Fruit fly (Drosophila melanogaster) whole organism, embryonic: ENCODE data around the gene Ide.
A peak's percentile ranks its signal among the peaks of the same experiment; 100 is the strongest.

Experiments used
- Aef1 ChIP-seq: fragments of 200-800 bp; sonication (Bioruptor generic); IDR thresholded peaks from 3 replicates; pipeline ENCODE4 v1.3.6; 2022; ENCODE audit warnings: missing biosample characterization, missing genetic modification characterization
- CG10274 ChIP-seq: fragments of 200-800 bp; sonication (Bioruptor generic); optimal IDR thresholded peaks from 3 replicates; lab custom pipeline; 2017; ENCODE audit warnings: missing biosample characterization, mild to moderate bottlenecking, missing genetic modification characterization
- CG10431 ChIP-seq: fragments of 200-800 bp; sonication (Bioruptor generic); optimal IDR thresholded peaks from 3 replicates; lab custom pipeline; 2018; ENCODE audit warnings: missing biosample characterization, mild to moderate bottlenecking, missing genetic modification characterization
- CG10543 ChIP-seq: fragments of 200-800 bp; sonication (Bioruptor generic); optimal IDR thresholded peaks from 3 replicates; lab custom pipeline; 2017; ENCODE audit warnings: missing biosample characterization, mild to moderate bottlenecking, missing genetic modification characterization, moderate library complexity
- CG12155 ChIP-seq: fragments of 200-800 bp; sonication (Bioruptor generic); optimal IDR thresholded peaks from 3 replicates; lab custom pipeline; 2016; ENCODE audit warnings: missing biosample characterization, missing genetic modification characterization
- CG14441 ChIP-seq: fragments of 200-800 bp; sonication (Bioruptor generic); IDR thresholded peaks from 2 replicates; pipeline ENCODE4 v1.3.6; 2022; ENCODE audit warnings: missing biosample characterization, missing genetic modification characterization
- CG14710 ChIP-seq: fragments of 200-800 bp; sonication (Bioruptor generic); optimal IDR thresholded peaks from 3 replicates; lab custom pipeline; 2019; ENCODE audit warnings: missing biosample characterization, mild to moderate bottlenecking, missing genetic modification characterization, moderate library complexity
- CG1602 ChIP-seq: fragments of 200-800 bp; sonication (Bioruptor generic); optimal IDR thresholded peaks from 3 replicates; lab custom pipeline; 2016; ENCODE audit warnings: missing biosample characterization, missing genetic modification characterization
- CG17186 ChIP-seq: fragments of 200-800 bp; sonication (Bioruptor generic); optimal IDR thresholded peaks from 3 replicates; lab custom pipeline; 2017; ENCODE audit warnings: missing biosample characterization, missing genetic modification reagents, missing genetic modification characterization
- CG17385 ChIP-seq: fragments of 200-800 bp; sonication (Bioruptor generic); optimal IDR thresholded peaks from 3 replicates; lab custom pipeline; 2018; ENCODE audit warnings: missing biosample characterization, mild to moderate bottlenecking, missing genetic modification characterization
- CG2116 ChIP-seq: fragments of 200-800 bp; sonication (Bioruptor generic); optimal IDR thresholded peaks from 3 replicates; lab custom pipeline; 2018; ENCODE audit warnings: missing biosample characterization, mild to moderate bottlenecking, missing genetic modification characterization
- CG30431 ChIP-seq: fragments of 200-800 bp; sonication (Bioruptor generic); optimal IDR thresholded peaks from 2 replicates; lab custom pipeline; 2017; ENCODE audit warnings: missing biosample characterization, missing genetic modification characterization
- CG32767 ChIP-seq: fragments of 200-800 bp; sonication (Bioruptor generic); IDR thresholded peaks from 2 replicates; pipeline ENCODE4 v1.3.6; 2022; ENCODE audit warnings: missing biosample characterization, missing genetic modification characterization
- CG34224 ChIP-seq: fragments of 200-800 bp; sonication (Bioruptor generic); IDR thresholded peaks from 3 replicates; pipeline ENCODE4 v1.3.6; 2022; ENCODE audit warnings: missing biosample characterization, missing genetic modification characterization; ENCODE audit not compliant: partially characterized antibody
- CG3838 ChIP-seq: fragments of 200-800 bp; sonication (Bioruptor generic); optimal IDR thresholded peaks from 3 replicates; lab custom pipeline; 2016; ENCODE audit warnings: missing biosample characterization, missing genetic modification characterization
- CG42726 ChIP-seq: fragments of 200-800 bp; sonication (Bioruptor generic); IDR thresholded peaks from 2 replicates; pipeline ENCODE4 v1.3.6; 2022; ENCODE audit warnings: missing biosample characterization, missing genetic modification characterization; ENCODE audit not compliant: partially characterized antibody
- CG4854 ChIP-seq: fragments of 200-800 bp; sonication (Bioruptor generic); optimal IDR thresholded peaks from 2 replicates; lab custom pipeline; 2016; ENCODE audit warnings: missing biosample characterization, missing genetic modification characterization, inconsistent platforms
- CG7271 ChIP-seq: fragments of 200-800 bp; sonication (Bioruptor generic); optimal IDR thresholded peaks from 2 replicates; lab custom pipeline; 2018; ENCODE audit warnings: missing biosample characterization, mild to moderate bottlenecking, missing genetic modification characterization, moderate library complexity
- Dip2 ChIP-seq: fragments of 200-800 bp; sonication (Bioruptor generic); IDR thresholded peaks from 2 replicates; pipeline ENCODE4 v1.3.6; 2022; ENCODE audit warnings: missing biosample characterization, missing genetic modification characterization
- Doc3 ChIP-seq: fragments of 200-800 bp; sonication (Bioruptor generic); IDR thresholded peaks from 3 replicates; pipeline ENCODE4 v1.3.6; 2022; ENCODE audit warnings: missing biosample characterization, missing genetic modification characterization; ENCODE audit not compliant: partially characterized antibody
- Ets65A ChIP-seq: fragments of 200-800 bp; sonication (Bioruptor generic); peaks from one replicate; lab custom pipeline; 2016; ENCODE audit warnings: missing biosample characterization, missing genetic modification characterization
- H2.0 ChIP-seq: fragments of 200-800 bp; sonication (Bioruptor generic); IDR thresholded peaks from 2 replicates; pipeline ENCODE4 v1.3.6; 2022; ENCODE audit warnings: missing biosample characterization, missing genetic modification characterization
- HLH4C ChIP-seq: fragments of 200-800 bp; sonication (Bioruptor generic); IDR thresholded peaks from 3 replicates; pipeline ENCODE4 v1.3.6; 2022; ENCODE audit warnings: missing biosample characterization, missing genetic modification characterization; ENCODE audit not compliant: partially characterized antibody
- Lhr ChIP-seq: fragments of 200-800 bp; sonication (Bioruptor generic); optimal IDR thresholded peaks from 3 replicates; lab custom pipeline; 2017; ENCODE audit warnings: mild to moderate bottlenecking, missing biosample characterization, missing genetic modification reagents, missing genetic modification characterization
- Med ChIP-seq: fragments of 200-800 bp; sonication (Bioruptor generic); peaks from one replicate; lab custom pipeline; 2016; ENCODE audit warnings: missing biosample characterization, missing genetic modification characterization, mild to moderate bottlenecking, inconsistent platforms, moderate library complexity
- NC2α ChIP-seq: fragments of 200-800 bp; sonication (Bioruptor generic); optimal IDR thresholded peaks from 2 replicates; lab custom pipeline; 2016; ENCODE audit warnings: missing biosample characterization, missing genetic modification characterization
- Oaz ChIP-seq: fragments of 200-800 bp; sonication (Bioruptor generic); IDR thresholded peaks from 2 replicates; pipeline ENCODE4 v1.3.6; 2022; ENCODE audit warnings: missing biosample characterization, missing genetic modification characterization
- Poxn ChIP-seq: fragments of 200-800 bp; sonication (Bioruptor generic); IDR thresholded peaks from 2 replicates; pipeline ENCODE4 v1.3.6; 2022; ENCODE audit warnings: missing biosample characterization, missing genetic modification characterization
- Rfx ChIP-seq: fragments of 200-800 bp; sonication (Bioruptor generic); IDR thresholded peaks from 2 replicates; pipeline ENCODE4 v1.3.6; 2022; ENCODE audit warnings: missing biosample characterization, missing genetic modification characterization
- al ChIP-seq: fragments of 200-800 bp; sonication (Bioruptor generic); IDR thresholded peaks from 2 replicates; pipeline ENCODE4 v1.3.6; 2022; ENCODE audit warnings: missing biosample characterization, missing genetic modification characterization
- cad ChIP-seq: fragments of >200 bp; optimal IDR thresholded peaks from 2 replicates; lab custom pipeline; 2017; ENCODE audit warnings: missing biosample characterization, missing genetic modification characterization
- croc ChIP-seq: fragments of 200-800 bp; sonication (Bioruptor generic); conservative IDR thresholded peaks from 3 replicates; pipeline ENCODE4 v1.3.6; 2022; ENCODE audit warnings: missing biosample characterization, missing genetic modification characterization
- dimm ChIP-seq: fragments of 200-800 bp; sonication (Bioruptor generic); IDR thresholded peaks from 2 replicates; pipeline ENCODE4 v1.3.6; 2022; ENCODE audit warnings: missing biosample characterization, missing genetic modification characterization
- gcm2 ChIP-seq: fragments of 200-800 bp; sonication (Bioruptor generic); optimal IDR thresholded peaks from 2 replicates; lab custom pipeline; 2016; ENCODE audit warnings: missing biosample characterization, missing genetic modification characterization
- grau ChIP-seq: fragments of 200-800 bp; optimal IDR thresholded peaks from 3 replicates; lab custom pipeline; 2019; ENCODE audit warnings: missing biosample characterization, mild to moderate bottlenecking, missing genetic modification characterization, moderate library complexity
- gsb-n ChIP-seq: fragments of 200-800 bp; sonication (Bioruptor generic); optimal IDR thresholded peaks from 3 replicates; lab custom pipeline; 2018; ENCODE audit warnings: missing biosample characterization, mild to moderate bottlenecking, missing genetic modification characterization
- kah ChIP-seq: fragments of 200-800 bp; sonication (Bioruptor generic); optimal IDR thresholded peaks from 2 replicates; lab custom pipeline; 2018; ENCODE audit warnings: missing biosample characterization, mild to moderate bottlenecking, missing genetic modification characterization
- ken ChIP-seq: fragments of 200-800 bp; sonication (Bioruptor generic); IDR thresholded peaks from 3 replicates; pipeline ENCODE4 v1.3.6; 2022; ENCODE audit warnings: missing biosample characterization, missing genetic modification characterization
- onecut ChIP-seq: fragments of 200-800 bp; sonication (Bioruptor generic); IDR thresholded peaks from 2 replicates; pipeline ENCODE4 v1.3.6; 2022; ENCODE audit warnings: missing biosample characterization, missing genetic modification characterization
- pan ChIP-seq, 4 experiments: fragments of >200 bp in 3 of 4; fragments of 200-800 bp in 1 of 4; sonication (Bioruptor generic) in 1 of 4; optimal IDR thresholded peaks in 3 of 4; IDR thresholded peaks in 1 of 4; 2 replicates each; pipeline versions ENCODE4 v1.3.6 to Lab custom; 2017 to 2022; ENCODE audit warnings: missing biosample characterization in 2 of 4, missing genetic modification characterization in 2 of 4, mixed read lengths in 1 of 4
- rib ChIP-seq: fragments of 200-800 bp; sonication (Bioruptor generic); IDR thresholded peaks from 2 replicates; pipeline ENCODE4 v1.3.6; 2022; ENCODE audit warnings: missing biosample characterization, missing genetic modification characterization
- sc ChIP-seq, 3 experiments: fragments of >200 bp in 2 of 3; fragments of 200-800 bp in 1 of 3; sonication (Bioruptor generic) in 1 of 3; optimal IDR thresholded peaks; 2 replicates in 2 of 3; 3 replicates in 1 of 3; lab custom pipeline; 2017; ENCODE audit warnings: mild to moderate bottlenecking in 1 of 3, missing biosample characterization in 1 of 3, missing genetic modification characterization in 1 of 3, missing genetic modification reagents in 1 of 3
- sim ChIP-seq: fragments of 200-800 bp; sonication (Bioruptor generic); IDR thresholded peaks from 2 replicates; pipeline ENCODE4 v1.3.6; 2022; ENCODE audit warnings: missing biosample characterization, missing genetic modification characterization
- slbo ChIP-seq: fragments of 200-800 bp; sonication (Bioruptor generic); IDR thresholded peaks from 2 replicates; pipeline ENCODE4 v1.3.6; 2022; ENCODE audit warnings: missing biosample characterization, missing genetic modification characterization
- sr ChIP-seq: fragments of 200-800 bp; sonication (Bioruptor generic); IDR thresholded peaks from 3 replicates; pipeline ENCODE4 v1.3.6; 2022; ENCODE audit warnings: missing biosample characterization, missing genetic modification characterization
- sug ChIP-seq: fragments of 200-800 bp; optimal IDR thresholded peaks from 2 replicates; lab custom pipeline; 2019; ENCODE audit warnings: missing biosample characterization, mild to moderate bottlenecking, missing genetic modification characterization, moderate library complexity
- tap ChIP-seq: fragments of 200-800 bp; optimal IDR thresholded peaks from 3 replicates; lab custom pipeline; 2019; ENCODE audit warnings: missing biosample characterization, mild to moderate bottlenecking, missing genetic modification characterization, moderate library complexity
- tll ChIP-seq, 2 experiments: fragments of 200-800 bp in 1 of 2; fragments of >200 bp in 1 of 2; sonication (Bioruptor generic) in 1 of 2; optimal IDR thresholded peaks; 2 replicates each; lab custom pipeline; 2017 to 2019; ENCODE audit warnings: missing biosample characterization in 2 of 2, missing genetic modification characterization in 2 of 2, mild to moderate bottlenecking in 1 of 2, moderate library complexity in 1 of 2
- tna ChIP-seq: fragments of 200-800 bp; sonication (Bioruptor generic); IDR thresholded peaks from 2 replicates; pipeline ENCODE4 v1.3.6; 2022; ENCODE audit warnings: missing biosample characterization, missing genetic modification characterization; ENCODE audit not compliant: partially characterized antibody
- trh ChIP-seq: fragments of 200-800 bp; sonication (Bioruptor generic); optimal IDR thresholded peaks from 2 replicates; lab custom pipeline; 2016; ENCODE audit warnings: missing biosample characterization, missing genetic modification characterization

Gene Ide

DNA sequence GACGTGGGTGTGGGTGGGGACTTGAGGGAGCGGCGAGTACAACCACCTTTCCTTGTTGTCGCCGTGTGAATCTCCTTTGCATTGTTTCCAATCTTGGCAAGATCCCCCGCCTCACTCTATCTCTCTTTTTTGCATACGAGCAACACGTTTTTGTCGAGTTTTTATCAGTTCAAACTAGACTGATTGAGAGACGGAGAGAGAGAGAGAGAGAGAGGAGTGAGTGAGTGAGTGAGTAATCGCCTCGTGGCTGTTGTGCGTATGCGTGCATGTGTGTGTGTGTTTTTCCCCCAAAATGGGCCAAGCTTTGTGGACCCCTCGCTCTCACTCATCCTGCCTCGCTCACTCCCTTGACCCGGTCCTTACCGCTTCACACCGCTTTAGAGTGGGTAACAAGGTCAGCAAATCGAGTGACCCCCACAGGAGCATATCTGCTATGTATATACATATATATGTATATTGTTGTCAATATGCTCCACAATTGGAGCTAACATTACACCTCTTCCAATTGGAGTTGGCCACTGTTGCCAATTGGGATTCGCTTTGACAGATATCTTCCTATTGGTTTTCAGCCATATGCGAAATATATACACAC lies 26.3 kb downstream of the Ide start (continued):
- TF ChIP-seq onecut (GFP tag; lab: Robert Waterston, UW) (no peak), Rfx (GFP tag; lab: Robert Waterston, UW) (no peak), Lhr (GFP tag; lab: Kevin White, UChicago) (no peak), cad (GFP tag; lab: Kevin White, UChicago) (no peak), sr (GFP tag; lab: Robert Waterston, UW) (no peak; the same call in 2 of the 3 replicates), NC2α (GFP tag; lab: Kevin White, UChicago) (no peak), CG14710 (tag; lab: Kevin White, UChicago) (no peak), CG4854 (GFP tag; lab: Kevin White, UChicago) (no peak), H2.0 (GFP tag; lab: Robert Waterston, UW) (no peak), gcm2 (GFP tag; lab: Kevin White, UChicago) (no peak), CG42726 (GFP tag; lab: Robert Waterston, UW) (no peak), CG12155 (GFP tag; lab: Kevin White, UChicago) (no peak), slbo (GFP tag; lab: Robert Waterston, UW) (no peak), CG34224 (peak; percentile 51; the same call in 1 of the 3 replicates), CG17186 (GFP tag; lab: Kevin White, UChicago) (no peak), pan (optimal IDR thresholded peaks at IDR 0.05; lab: Kevin White, UChicago) (no peak), pan (GFP tag; optimal IDR thresholded peaks at IDR 0.05 in 1 of 2, IDR thresholded peaks at IDR 0.05 in 1 of 2) (no peak), CG2116 (GFP tag; lab: Kevin White, UChicago) (no peak), sug (peak; percentile 68), CG10431 (GFP tag; lab: Kevin White, UChicago) (no peak), al (GFP tag; lab: Robert Waterston, UW) (no peak), CG32767 (GFP tag; lab: Robert Waterston, UW) (no peak), Ets65A (no peak), CG1602 (GFP tag; lab: Kevin White, UChicago) (no peak), CG10543 (GFP tag; lab: Kevin White, UChicago) (no peak), croc (GFP tag; lab: Robert Waterston, UW) (no peak), Poxn (GFP tag; lab: Robert Waterston, UW) (no peak), Doc3 (GFP tag; lab: Robert Waterston, UW) (no peak), CG30431 (GFP tag; lab: Kevin White, UChicago) (no peak), dimm (GFP tag; lab: Robert Waterston, UW) (no peak), tna (0 out of 2 replicates have a peak, but pooled peaks have one; percentile 15), Dip2 (no peak), rib (no peak), CG7271 (no peak), HLH4C (GFP tag; lab: Robert Waterston, UW) (no peak), Oaz (GFP tag; lab: Robert Waterston, UW) (no peak), ken (GFP tag; lab: Robert Waterston, UW) (no peak), trh (GFP tag; lab: Kevin White, UChicago) (no peak), CG3838 (GFP tag; lab: Kevin White, UChicago) (no peak), grau (no peak), sim (GFP tag; lab: Robert Waterston, UW) (no peak), Aef1 (GFP tag; lab: Robert Waterston, UW) (no peak), kah (no peak), CG17385 (GFP tag; lab: Kevin White, UChicago) (no peak), Med (GFP tag; lab: Kevin White, UChicago) (peak; percentile 59), tll (GFP tag; optimal IDR thresholded peaks at IDR 0.05; lab: Kevin White, UChicago) (no peak), gsb-n (tag; lab: Kevin White, UChicago) (no peak), sc (optimal IDR thresholded peaks at IDR 0.05; lab: Kevin White, UChicago) (no peak), sc (GFP tag; optimal IDR thresholded peaks at IDR 0.05; lab: Kevin White, UChicago) (no peak), tap (no peak), CG14441 (GFP tag; lab: Robert Waterston, UW) (no peak), CG10274 (GFP tag; lab: Kevin White, UChicago) (no peak)
